Worm (Caenorhabditis elegans) whole organism, dauer: ENCODE measurements around the gene sri-29.

ENCODE experiments used
- unc-62 ChIP-seq: sonication (generic microtip); optimal IDR thresholded peaks from 2 replicates; lab custom pipeline; 2017; ENCODE audit warnings: missing biosample characterization, missing genetic modification reagents, missing genetic modification characterization

sri-29 gene

DNA sequence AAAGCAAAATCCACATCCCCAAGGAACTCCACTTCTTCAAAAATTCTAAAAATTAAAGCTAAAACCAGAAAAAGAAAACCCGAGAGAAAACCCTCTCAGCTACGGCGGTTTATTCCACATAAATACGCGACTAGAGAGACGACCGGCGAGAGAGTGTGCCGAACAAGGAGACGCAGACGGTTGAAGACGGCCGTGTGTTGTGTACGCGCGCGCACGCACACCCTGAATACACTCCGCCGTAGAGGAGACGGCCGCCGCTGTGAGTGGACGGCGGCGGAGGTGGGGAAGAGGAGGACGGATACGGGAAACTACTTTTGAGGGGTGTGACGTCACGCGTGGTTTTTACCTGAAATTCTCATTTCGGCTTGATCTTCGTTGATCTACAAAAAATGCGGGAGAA lies 10.5 kb downstream of the sri-29 start:
- no peak for TF ChIP-seq unc-62

DNA sequence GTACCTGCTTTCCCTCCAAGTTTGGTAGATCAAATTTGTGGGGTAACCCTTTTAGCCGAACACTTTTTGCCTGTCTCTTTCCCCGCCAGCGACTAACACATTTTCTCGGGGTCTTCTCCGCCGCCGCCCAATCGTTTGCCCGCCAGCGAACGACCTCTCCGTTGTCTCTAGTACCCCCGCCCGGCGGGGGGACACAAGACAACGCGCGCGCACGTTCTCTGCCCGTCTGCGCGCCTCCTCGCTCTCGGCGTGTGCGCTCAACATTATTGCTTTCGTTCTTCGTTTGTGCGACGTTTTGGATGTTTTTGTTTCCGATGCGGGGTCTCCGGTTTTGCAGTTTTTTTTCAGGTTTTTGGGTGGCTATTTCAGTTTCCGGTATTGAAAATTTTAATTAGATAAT lies 11.4 kb downstream of the sri-29 start:
- TF ChIP-seq unc-62 = no peak

DNA sequence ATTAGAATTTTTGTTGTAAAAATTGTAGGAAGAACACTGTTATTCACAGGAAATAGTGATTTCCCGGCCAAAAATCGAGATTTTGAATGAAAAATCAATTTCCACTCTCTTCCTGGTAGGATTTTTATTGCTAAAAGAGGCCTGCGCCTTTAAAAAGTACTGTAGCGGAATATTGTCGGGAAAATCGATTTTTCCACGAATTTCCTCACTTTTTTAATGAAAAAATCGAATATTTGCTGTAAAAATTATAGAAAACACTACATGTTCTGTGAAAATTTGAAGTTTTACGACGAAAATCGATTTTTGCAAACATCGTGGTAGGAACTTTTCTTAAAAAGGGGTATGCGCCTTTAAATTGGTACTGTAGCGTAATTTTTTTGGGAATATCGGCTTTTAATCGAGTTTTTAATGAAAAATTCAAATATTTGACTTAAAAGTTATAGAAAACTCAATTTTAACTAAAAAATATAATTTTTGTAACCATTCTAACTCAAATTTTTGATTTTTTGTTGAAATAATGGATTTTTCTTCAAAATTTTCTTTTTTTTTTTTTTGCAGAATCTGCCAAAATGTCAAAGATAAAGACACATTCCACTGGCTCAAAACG lies 12.2 kb downstream of the sri-29 start, which contains the start of gene lin-8:
TSS of gene lin-8 (plus strand) at position 557 of the 607 bp plus-strand sequence.
- no peak for TF ChIP-seq unc-62

DNA sequence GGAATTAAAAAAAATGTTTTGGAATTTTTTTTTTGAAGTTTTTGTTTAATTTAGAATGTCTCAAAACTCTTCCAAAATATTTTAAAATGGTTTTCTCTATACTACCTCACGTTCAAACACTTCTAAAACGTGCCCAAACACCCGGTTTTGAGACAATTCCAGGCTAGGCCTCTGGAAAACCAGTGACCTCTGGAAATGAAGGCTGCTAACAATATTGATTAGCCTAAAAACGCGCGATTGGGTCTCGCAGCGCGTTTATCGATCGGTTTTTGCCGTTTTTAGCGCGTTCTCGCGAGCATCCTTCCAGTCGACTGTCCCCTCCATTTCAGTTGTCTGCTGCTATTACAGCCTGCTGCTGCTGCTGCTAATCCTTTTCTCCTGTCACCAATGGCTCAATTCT lies 16.7 kb downstream of the sri-29 start, which contains the start of gene Y25C1A.6:
TSS of gene Y25C1A.6 (plus strand) at position 301 of the 400 bp plus-strand sequence.
- no peak for TF ChIP-seq unc-62

DNA sequence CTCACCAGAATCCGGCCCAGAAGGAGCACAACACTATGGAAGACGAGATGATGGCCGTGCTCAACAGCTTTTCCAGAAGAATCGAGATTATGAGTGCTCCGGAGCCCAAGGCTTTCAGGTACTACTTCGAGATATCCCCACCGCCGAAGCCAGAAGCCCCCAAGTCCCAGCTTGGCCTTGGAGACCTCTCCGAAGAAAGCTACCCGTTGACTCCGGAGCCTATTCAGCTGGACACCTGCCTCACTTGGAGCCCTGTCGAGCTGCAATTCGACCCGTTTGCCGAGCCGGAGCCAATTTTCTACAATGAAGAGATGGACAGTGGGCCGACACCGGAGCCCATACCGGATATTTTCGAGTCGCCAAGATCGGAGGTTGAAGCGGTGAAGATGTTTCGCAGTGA lies 17.5 kb downstream of the sri-29 start:
- TF ChIP-seq unc-62 = no peak

DNA sequence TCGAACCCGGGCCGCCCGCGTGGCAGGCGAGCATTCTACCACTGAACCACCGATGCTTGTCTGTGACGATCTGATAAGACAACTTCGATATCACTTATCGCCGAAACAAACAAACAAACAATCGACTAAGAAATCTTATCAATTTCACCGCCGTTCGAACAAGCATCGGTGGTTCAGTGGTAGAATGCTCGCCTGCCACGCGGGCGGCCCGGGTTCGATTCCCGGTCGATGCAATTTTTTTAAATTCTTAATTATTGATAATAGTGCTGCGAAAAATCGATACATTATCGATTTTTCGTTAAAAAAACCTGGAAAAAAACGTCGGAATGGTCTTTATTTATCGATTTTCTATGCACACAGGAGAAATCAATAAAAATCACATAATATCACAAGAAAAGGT lies 18.1 kb downstream of the sri-29 start:
- no peak for TF ChIP-seq unc-62

DNA sequence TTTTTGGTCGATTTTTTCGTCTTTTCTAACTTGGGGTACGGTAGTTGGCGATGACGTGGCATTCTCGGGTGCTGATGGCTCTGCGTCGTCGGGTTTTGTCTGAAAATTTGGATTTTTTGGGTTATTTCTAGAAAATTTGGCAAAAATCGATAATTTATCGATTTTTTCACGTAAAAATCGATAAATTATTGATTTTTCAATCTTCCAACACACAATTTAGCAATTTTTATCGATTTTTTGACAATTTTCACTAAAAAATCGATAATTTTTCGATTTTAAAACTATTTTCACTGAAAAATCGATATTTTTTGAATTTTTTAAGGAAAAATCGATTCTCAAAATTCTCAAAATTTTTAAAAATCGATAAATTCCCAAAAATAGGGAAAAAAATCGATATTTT lies 18.8 kb downstream of the sri-29 start:
- TF ChIP-seq unc-62 = no peak

DNA sequence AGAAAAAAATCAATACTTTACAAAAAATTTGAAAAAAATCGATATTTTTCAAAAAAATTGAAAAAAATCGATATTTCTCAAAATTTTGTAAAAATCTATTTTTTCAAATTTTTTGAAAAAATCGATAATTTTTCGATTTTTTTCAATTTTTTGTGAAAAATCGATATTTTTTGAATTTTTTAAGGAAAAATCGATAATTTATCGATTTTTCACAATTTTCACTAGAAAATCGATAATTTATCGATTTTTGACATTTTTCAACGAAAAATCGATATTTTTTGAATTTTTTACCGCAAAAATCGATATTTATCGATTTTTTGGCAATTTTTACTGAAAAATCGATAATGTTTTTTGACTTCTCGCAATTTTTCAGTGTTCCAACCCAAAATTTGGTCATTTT lies 19.2 kb downstream of the sri-29 start:
- TF ChIP-seq unc-62 = no peak

DNA sequence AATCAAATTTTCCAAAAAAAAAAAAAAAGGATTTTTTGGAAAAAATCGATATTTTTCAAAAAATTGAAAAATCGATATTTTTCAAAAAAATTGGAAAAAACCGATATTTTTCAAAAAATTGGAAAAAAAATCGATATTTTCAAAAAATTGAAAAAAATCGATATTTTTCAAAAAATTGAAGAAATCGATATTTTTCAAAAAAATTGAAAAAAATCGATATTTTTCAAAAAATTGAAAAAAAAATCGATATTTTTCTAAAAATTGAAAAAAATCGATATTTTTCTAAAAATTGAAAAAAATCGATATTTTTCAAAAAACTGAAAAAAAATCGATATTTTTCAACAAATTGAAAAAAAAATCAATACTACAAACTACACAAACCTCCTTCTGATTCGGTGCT lies 19.9 kb downstream of the sri-29 start:
- TF ChIP-seq unc-62 = no peak

DNA sequence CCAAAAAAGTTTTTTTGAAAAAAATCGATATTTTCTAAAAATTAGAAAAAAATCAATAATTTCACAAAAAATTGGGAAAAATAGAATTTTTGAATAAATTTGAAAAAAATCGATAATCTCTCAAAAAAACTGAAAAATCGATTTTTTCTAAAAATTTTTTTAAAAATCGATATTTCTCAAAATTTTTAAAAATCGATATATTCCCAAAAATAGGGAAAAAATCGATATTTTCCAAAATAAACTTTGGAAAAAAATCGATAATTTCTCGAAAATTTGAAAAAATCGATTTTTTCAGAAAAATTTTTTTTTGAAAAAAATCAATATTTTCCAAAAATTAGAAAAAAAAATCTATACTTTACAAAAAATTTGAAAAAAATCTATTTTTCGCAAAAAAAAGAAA lies 20.5 kb downstream of the sri-29 start:
- TF ChIP-seq unc-62 = no peak

DNA sequence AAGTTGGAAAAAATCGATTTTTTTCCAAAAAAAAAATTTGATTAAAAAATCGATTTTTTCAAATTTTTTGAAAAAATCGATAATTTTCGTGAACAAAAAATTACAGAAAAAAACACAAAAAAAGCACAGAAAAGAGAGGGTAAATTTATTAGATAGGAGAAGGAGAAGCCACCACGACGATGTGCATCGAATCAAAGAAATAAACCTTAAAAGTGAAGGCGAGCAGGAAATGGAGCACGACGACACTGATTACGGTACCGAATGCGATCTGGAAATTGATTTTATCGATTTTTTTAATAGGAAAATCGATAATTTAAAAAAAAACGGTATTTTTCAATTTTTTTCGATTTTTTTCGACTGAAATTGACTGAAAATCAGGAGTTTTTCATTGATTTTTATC lies 21.0 kb downstream of the sri-29 start:
- no peak for TF ChIP-seq unc-62

DNA sequence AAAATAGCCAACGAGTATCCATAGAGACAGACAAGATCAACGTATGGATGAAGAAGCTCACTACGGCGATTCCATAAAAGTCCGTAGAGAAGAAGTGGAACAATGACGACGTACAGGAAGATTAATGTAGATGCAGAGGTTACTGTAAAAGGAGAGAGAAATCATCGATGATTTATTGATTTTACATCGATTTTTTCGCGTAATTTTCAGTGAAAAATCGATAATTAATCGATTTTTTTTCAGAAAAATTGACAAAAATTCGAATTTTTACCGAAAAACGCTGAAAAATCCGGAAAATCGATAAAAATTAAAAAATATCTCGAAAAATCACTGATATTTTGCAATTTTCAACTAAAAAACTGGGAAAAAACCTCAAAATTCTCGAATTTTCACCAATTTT lies 22.3 kb downstream of the sri-29 start:
- TF ChIP-seq unc-62 = no peak

DNA sequence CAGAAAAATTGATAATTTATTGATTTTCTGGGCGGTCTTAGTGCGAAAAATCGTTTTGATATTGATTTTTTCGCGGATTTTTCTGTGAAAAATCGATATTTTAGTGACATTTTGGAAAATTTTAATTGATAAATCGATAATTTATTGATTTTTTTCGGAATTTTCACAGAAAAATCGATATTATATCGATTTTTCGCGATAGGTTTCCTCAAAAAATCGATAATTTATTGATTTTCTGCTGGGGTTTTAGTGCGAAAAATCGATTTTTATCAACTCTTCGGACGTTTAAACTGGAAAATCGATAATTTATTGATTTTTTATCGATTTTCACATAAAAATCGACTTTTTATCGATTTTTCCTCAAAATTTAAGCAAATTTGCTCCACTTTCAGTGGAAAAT lies 23.3 kb downstream of the sri-29 start:
- no peak for TF ChIP-seq unc-62

DNA sequence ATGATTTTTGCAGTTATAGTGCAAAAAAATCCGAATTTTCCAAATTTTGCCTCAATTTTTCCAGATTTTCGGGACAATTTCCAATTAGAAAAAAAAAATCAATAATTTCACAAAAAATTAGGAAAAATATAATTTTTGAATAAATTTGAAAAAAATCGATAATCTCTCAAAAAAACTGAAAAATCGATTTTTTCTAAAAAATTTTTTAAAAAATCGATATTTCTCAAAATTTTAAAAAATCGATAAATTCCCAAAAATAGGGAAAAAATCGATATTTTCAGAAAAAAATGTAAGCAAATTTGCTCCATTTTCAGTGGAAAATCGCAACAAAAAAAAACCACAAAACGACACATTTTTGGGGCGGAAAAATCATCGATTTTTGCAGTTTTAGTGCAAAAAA lies 23.8 kb downstream of the sri-29 start:
- no peak for TF ChIP-seq unc-62

DNA sequence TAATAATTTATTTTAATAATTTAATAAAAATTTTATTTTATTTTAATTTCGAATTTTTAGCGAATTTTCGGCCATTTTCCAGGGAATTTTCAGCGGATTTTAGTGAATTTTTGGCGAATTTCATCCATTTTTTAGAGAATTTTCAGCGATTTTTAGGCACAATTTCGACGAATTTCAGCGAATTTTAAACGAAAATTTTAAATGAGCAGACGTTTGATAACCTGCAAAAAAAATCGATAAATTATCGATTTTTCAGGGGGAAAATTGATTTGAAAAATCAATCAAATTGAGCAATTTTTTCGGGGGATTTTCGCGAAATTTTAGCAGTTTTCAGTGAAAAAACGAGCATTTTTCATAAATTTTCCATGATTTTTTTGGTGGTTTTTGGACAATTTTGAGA lies 24.5 kb downstream of the sri-29 start:
- no peak for TF ChIP-seq unc-62

DNA sequence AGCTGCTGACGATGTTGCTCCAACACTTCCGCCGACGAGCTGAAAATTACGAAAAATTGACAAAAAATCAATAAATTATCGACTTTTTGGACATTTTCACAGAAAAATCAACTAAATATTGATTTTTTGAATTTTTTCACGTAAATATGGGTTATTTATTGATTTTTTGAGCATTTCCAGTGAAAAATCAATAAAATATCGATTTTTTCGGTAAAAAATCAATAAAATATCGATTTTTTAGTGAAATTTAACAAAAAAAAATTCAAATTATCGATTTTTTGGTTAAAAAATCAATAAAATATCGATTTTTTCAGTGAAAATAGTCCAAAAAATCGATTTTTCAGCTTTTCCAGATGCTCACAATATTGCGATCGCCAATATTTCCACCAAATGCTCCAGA lies 26.1 kb downstream of the sri-29 start:
- no peak for TF ChIP-seq unc-62

DNA sequence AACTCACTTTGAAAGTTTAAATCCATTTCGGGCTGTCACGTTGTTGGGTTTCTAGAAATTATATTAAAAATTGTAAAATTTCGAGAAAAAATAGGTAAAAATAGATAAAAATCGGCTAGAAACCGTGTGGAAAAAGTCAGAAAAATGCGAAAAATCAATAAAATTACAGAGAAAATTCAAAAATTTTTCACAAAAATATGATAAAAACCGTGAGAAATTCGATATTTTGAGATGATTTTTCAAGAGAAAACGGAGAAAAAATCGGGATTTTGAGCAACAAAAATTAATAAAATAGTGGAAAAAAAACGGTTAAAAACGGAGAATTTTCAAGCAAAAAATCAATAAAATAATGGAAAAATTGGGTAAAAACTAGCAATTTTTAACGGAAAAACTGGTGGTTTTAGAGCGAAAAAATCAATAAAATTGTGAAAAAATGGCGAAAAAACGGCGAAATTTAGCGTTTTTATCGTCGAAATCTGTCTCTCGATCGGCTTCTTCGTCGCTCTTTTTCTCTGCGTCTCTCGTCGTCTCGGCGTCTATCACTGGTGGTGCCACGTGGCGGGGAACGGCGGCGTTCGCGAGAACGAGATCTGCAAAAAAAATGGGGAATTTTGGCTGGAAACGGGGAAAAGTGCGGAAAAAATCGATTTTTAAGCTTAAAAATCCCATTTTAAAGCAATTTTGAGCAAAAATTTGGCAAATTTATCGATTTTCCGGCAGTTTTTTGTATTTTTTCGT lies 27.1 kb downstream of the sri-29 start, which contains the start of gene Y25C1A.7:
TSS of gene Y25C1A.7 (minus strand) at position 51 of the 738 bp plus-strand sequence.
- no peak for TF ChIP-seq unc-62

DNA sequence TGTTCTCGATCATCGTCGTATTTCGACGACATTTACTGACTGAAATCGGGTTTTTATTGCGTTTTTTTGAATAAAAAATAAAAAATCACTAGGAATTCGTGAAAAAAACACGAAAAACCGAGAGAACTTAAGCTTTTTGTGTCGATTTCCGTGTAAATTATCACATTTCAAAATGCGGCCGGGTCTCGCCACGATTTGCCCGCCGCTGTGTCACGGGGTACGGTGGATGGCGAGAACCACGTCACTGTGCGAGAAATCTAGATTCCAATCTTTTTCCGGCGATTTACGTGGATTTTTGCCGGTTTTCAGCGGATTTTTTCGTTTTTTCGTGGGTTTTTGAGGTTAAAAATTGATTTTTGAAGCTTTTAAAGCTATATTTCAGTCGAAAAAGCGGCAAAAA lies 32.8 kb downstream of the sri-29 start, which contains the start of gene Y25C1A.8:
TSS of gene Y25C1A.8 (minus strand) at position 45 of the 400 bp plus-strand sequence.
- no peak for TF ChIP-seq unc-62
